Worm (Caenorhabditis elegans) whole organism, late embryonic: ENCODE measurements around the gene pole-4.

Experiments used
- C08G9.2 ChIP-seq: sonication (generic microtip); optimal IDR thresholded peaks from 2 replicates; lab custom pipeline; 2016; ENCODE audit warnings: mild to moderate bottlenecking, missing genetic modification characterization, moderate library complexity, missing compliant biosample characterization
- C38D4.7 ChIP-seq: fragments of 200-800 bp; sonication (Bioruptor generic); optimal IDR thresholded peaks from 2 replicates; lab custom pipeline; 2018; ENCODE audit warnings: mild to moderate bottlenecking, missing genetic modification characterization, moderate library complexity, missing compliant biosample characterization
- F13H6.1 ChIP-seq: sonication (generic microtip); optimal IDR thresholded peaks from 2 replicates; lab custom pipeline; 2016; ENCODE audit warnings: missing genetic modification characterization, missing compliant biosample characterization
- K09A11.1 ChIP-seq: sonication (generic microtip); optimal IDR thresholded peaks from 2 replicates; lab custom pipeline; 2017; ENCODE audit warnings: antibody characterized with exemption, mild to moderate bottlenecking, missing genetic modification characterization, missing compliant biosample characterization; ENCODE audit not compliant: insufficient read depth
- ceh-22 ChIP-seq: sonication (generic microtip); optimal IDR thresholded peaks from 2 replicates; lab custom pipeline; 2017; ENCODE audit warnings: missing biosample characterization, missing genetic modification characterization
- ceh-24 ChIP-seq: sonication (generic microtip); optimal IDR thresholded peaks from 2 replicates; lab custom pipeline; 2016; ENCODE audit warnings: mild to moderate bottlenecking, missing genetic modification characterization, missing compliant biosample characterization
- ceh-31 ChIP-seq: sonication (generic microtip); optimal IDR thresholded peaks from 2 replicates; lab custom pipeline; 2016; ENCODE audit warnings: missing genetic modification characterization, missing compliant biosample characterization
- ceh-45 ChIP-seq: fragments of 200-800 bp; sonication (Bioruptor generic); IDR thresholded peaks from 2 replicates; pipeline ENCODE4 v1.3.6; 2022; ENCODE audit warnings: missing genetic modification reagents, missing genetic modification characterization, missing compliant biosample characterization
- ceh-48 ChIP-seq: sonication (generic microtip); optimal IDR thresholded peaks from 2 replicates; lab custom pipeline; 2016; ENCODE audit warnings: missing genetic modification characterization, inconsistent platforms, missing compliant biosample characterization
- che-1 ChIP-seq: sonication (generic microtip); optimal IDR thresholded peaks from 2 replicates; lab custom pipeline; 2016; ENCODE audit warnings: mild to moderate bottlenecking, missing genetic modification characterization, missing compliant biosample characterization
- elt-2 ChIP-seq: sonication (generic microtip); optimal IDR thresholded peaks from 2 replicates; lab custom pipeline; 2016; ENCODE audit warnings: missing genetic modification reagents, missing genetic modification characterization, missing compliant biosample characterization
- elt-4 ChIP-seq: sonication (generic microtip); optimal IDR thresholded peaks from 2 replicates; lab custom pipeline; 2016; ENCODE audit warnings: missing genetic modification characterization, missing compliant biosample characterization
- ets-4 ChIP-seq: sonication (generic microtip); optimal IDR thresholded peaks from 2 replicates; lab custom pipeline; 2016; ENCODE audit warnings: missing genetic modification characterization, missing compliant biosample characterization
- fax-1 ChIP-seq: sonication (generic microtip); optimal IDR thresholded peaks from 2 replicates; lab custom pipeline; 2016; ENCODE audit warnings: missing genotype, missing genetic modification characterization, missing compliant biosample characterization
- fkh-6 ChIP-seq: sonication (generic microtip); optimal IDR thresholded peaks from 2 replicates; lab custom pipeline; 2016; ENCODE audit warnings: missing genetic modification characterization, missing compliant biosample characterization
- hlh-13 ChIP-seq: fragments of 200-800 bp; sonication (Bioruptor generic); optimal IDR thresholded peaks from 2 replicates; lab custom pipeline; 2018; ENCODE audit warnings: mild to moderate bottlenecking, missing genetic modification characterization, missing compliant biosample characterization
- hlh-15 ChIP-seq: sonication (generic microtip); optimal IDR thresholded peaks from 2 replicates; lab custom pipeline; 2016; ENCODE audit warnings: missing genetic modification characterization, missing compliant biosample characterization
- hlh-8 ChIP-seq: sonication (generic microtip); optimal IDR thresholded peaks from 2 replicates; lab custom pipeline; 2016; ENCODE audit warnings: missing genotype, missing genetic modification characterization, missing compliant biosample characterization
- lim-6 ChIP-seq: sonication (generic microtip); optimal IDR thresholded peaks from 2 replicates; lab custom pipeline; 2016; ENCODE audit warnings: missing genetic modification characterization, missing compliant biosample characterization
- lin-11 ChIP-seq: fragments of 200-800 bp; sonication (Bioruptor generic); optimal IDR thresholded peaks from 2 replicates; lab custom pipeline; 2018; ENCODE audit warnings: mild to moderate bottlenecking, missing genetic modification characterization, missing compliant biosample characterization
- madf-2 ChIP-seq: sonication (generic microtip); optimal IDR thresholded peaks from 2 replicates; lab custom pipeline; 2017; ENCODE audit warnings: missing genetic modification characterization, missing compliant biosample characterization
- nhr-232 ChIP-seq: sonication (generic microtip); optimal IDR thresholded peaks from 2 replicates; lab custom pipeline; 2016; ENCODE audit warnings: missing genetic modification characterization, missing compliant biosample characterization
- pax-1 ChIP-seq: fragments of 150-350 bp; optimal IDR thresholded peaks from 2 replicates; lab custom pipeline; 2014; ENCODE audit warnings: missing biosample characterization, missing genetic modification characterization
- pha-2 ChIP-seq: sonication (generic microtip); optimal IDR thresholded peaks from 2 replicates; lab custom pipeline; 2017; ENCODE audit warnings: mild to moderate bottlenecking, missing genetic modification characterization, missing compliant biosample characterization
- ref-2 ChIP-seq: sonication (generic microtip); optimal IDR thresholded peaks from 2 replicates; lab custom pipeline; 2016; ENCODE audit warnings: missing genetic modification characterization, missing compliant biosample characterization
- tbx-2 ChIP-seq: sonication (generic microtip); optimal IDR thresholded peaks from 2 replicates; lab custom pipeline; 2016; ENCODE audit warnings: missing genetic modification characterization, missing compliant biosample characterization
- tbx-7 ChIP-seq: sonication (generic microtip); optimal IDR thresholded peaks from 2 replicates; lab custom pipeline; 2016; ENCODE audit warnings: missing genotype, missing genetic modification characterization, missing compliant biosample characterization
- unc-42 ChIP-seq: sonication (generic microtip); optimal IDR thresholded peaks from 2 replicates; lab custom pipeline; 2016; ENCODE audit warnings: missing genotype, missing genetic modification characterization, missing compliant biosample characterization
- unc-86 ChIP-seq: sonication (generic microtip); optimal IDR thresholded peaks from 2 replicates; lab custom pipeline; 2016; ENCODE audit warnings: missing genetic modification characterization, missing compliant biosample characterization
- zip-5 ChIP-seq: sonication (generic microtip); optimal IDR thresholded peaks from 2 replicates; lab custom pipeline; 2016; ENCODE audit warnings: missing genetic modification characterization, missing compliant biosample characterization
- ztf-16 ChIP-seq: sonication (generic microtip); optimal IDR thresholded peaks from 2 replicates; lab custom pipeline; 2017; ENCODE audit warnings: missing genetic modification characterization, missing compliant biosample characterization

pole-4 gene

ce11 chrII:14966420-14966819, 2.7 kb downstream of the pole-4 start:
- no peak for TF ChIP-seq tbx-2 (tag; lab: Kevin White, UChicago)
- TF ChIP-seq ceh-45, result no peak
- TF ChIP-seq ets-4 (tag; lab: Kevin White, UChicago), result no peak
- TF ChIP-seq hlh-15 (tag; lab: Kevin White, UChicago), result no peak
- no peak for TF ChIP-seq che-1

- TF ChIP-seq elt-2 (tag; lab: Kevin White, UChicago), result peak; percentile 62
- TF ChIP-seq C08G9.2 (tag; lab: Kevin White, UChicago), result no peak
Observed at ce11 chrII:14964877-14965276, 4.3 kb downstream of the pole-4 start.

- TF ChIP-seq pax-1 (tag; lab: Kevin White, UChicago), result no peak
- TF ChIP-seq nhr-232 (tag; lab: Kevin White, UChicago), result no peak
- peak; percentile 17 for TF ChIP-seq elt-2 (tag; lab: Kevin White, UChicago)
- TF ChIP-seq, all 69 proteins: peak for 1
Observed at ce11 chrII:14964008-14964407, 5.1 kb downstream of the pole-4 start, which contains the start of gene elo-9. elo-9 (minus strand) TSS chrII:14964108.

ce11 chrII:14959273-14959672, 9.9 kb downstream of the pole-4 start:
- TF ChIP-seq elt-2 (tag; lab: Kevin White, UChicago) (peak; percentile 77), hlh-8 (tag; lab: Kevin White, UChicago) (no peak)

ce11 chrII:14958113-14958512, 11.0 kb downstream of the pole-4 start, which contains the start of gene Y53F4B.1:
Y53F4B.1 (minus strand) TSS chrII:14958213.
- TF ChIP-seq ceh-22 (tag; lab: Kevin White, UChicago) (no peak), elt-2 (tag; lab: Kevin White, UChicago) (no peak), pha-2 (tag; lab: Kevin White, UChicago) (no peak), tbx-7 (no peak), fax-1 (tag; lab: Kevin White, UChicago) (no peak), ceh-24 (no peak), lim-6 (tag; lab: Kevin White, UChicago) (no peak), lin-11 (tag; lab: Kevin White, UChicago) (no peak), unc-86 (tag; lab: Kevin White, UChicago) (no peak), unc-42 (tag; lab: Kevin White, UChicago) (no peak), C38D4.7 (GFP tag; lab: Kevin White, UChicago) (no peak), fkh-6 (tag; lab: Kevin White, UChicago) (no peak), K09A11.1 (tag; lab: Kevin White, UChicago) (no peak), ceh-31 (tag; lab: Kevin White, UChicago) (no peak), hlh-13 (GFP tag; lab: Kevin White, UChicago) (no peak), zip-5 (tag; lab: Kevin White, UChicago) (no peak), madf-2 (no peak), elt-4 (tag; lab: Kevin White, UChicago) (no peak), ztf-16 (tag; lab: Kevin White, UChicago) (no peak), F13H6.1 (tag; lab: Kevin White, UChicago) (no peak)

ce11 chrII:14952464-14953064, 16.6 kb downstream of the pole-4 start:
- TF ChIP-seq ref-2 (tag; lab: Kevin White, UChicago), result no peak
- peak; percentile 42 for TF ChIP-seq ceh-48
